Fruit fly (Drosophila melanogaster) whole organism, embryonic: ENCODE data around the gene SNRPG.

ENCODE experiments used
- CG11504 ChIP-seq: fragments of 200-800 bp; sonication (Bioruptor generic); optimal IDR thresholded peaks from 3 replicates; lab custom pipeline; 2019; ENCODE audit warnings: missing biosample characterization, mild to moderate bottlenecking, missing genetic modification characterization, moderate library complexity
- CG11696 ChIP-seq: fragments of 200-800 bp; sonication (Bioruptor generic); IDR thresholded peaks from 2 replicates; pipeline ENCODE4 v1.3.6; 2022; ENCODE audit warnings: missing biosample characterization, missing genetic modification characterization
- CG12391 ChIP-seq: fragments of 200-800 bp; sonication (Bioruptor generic); optimal IDR thresholded peaks from 3 replicates; lab custom pipeline; 2018; ENCODE audit warnings: missing biosample characterization, mild to moderate bottlenecking, missing genetic modification characterization, moderate library complexity
- CG12659 ChIP-seq: fragments of 200-800 bp; sonication (Bioruptor generic); optimal IDR thresholded peaks from 3 replicates; lab custom pipeline; 2017; ENCODE audit warnings: mild to moderate bottlenecking, missing biosample characterization, missing genetic modification reagents, missing genetic modification characterization
- CG14965 ChIP-seq: fragments of 200-800 bp; sonication (Bioruptor generic); optimal IDR thresholded peaks from 2 replicates; lab custom pipeline; 2016; ENCODE audit warnings: missing biosample characterization, missing genetic modification characterization, borderline replicate concordance
- CG18599 ChIP-seq: fragments of 200-800 bp; sonication (Bioruptor generic); optimal IDR thresholded peaks from 3 replicates; lab custom pipeline; 2017; ENCODE audit warnings: missing biosample characterization, missing genetic modification characterization, mild to moderate bottlenecking, moderate library complexity, missing genetic modification reagents
- CG2199 ChIP-seq: fragments of 200-800 bp; sonication (Bioruptor generic); IDR thresholded peaks from 3 replicates; pipeline ENCODE4 v1.3.6; 2022; ENCODE audit warnings: missing biosample characterization, missing genetic modification characterization
- CG2712 ChIP-seq: fragments of 200-800 bp; optimal IDR thresholded peaks from 3 replicates; lab custom pipeline; 2019; ENCODE audit warnings: missing biosample characterization, mild to moderate bottlenecking, missing genetic modification characterization, moderate library complexity
- CG3065 ChIP-seq: fragments of 200-800 bp; sonication (Bioruptor generic); optimal IDR thresholded peaks from 2 replicates; lab custom pipeline; 2016; ENCODE audit warnings: missing biosample characterization, missing genetic modification characterization
- CG31224 ChIP-seq: fragments of 200-800 bp; sonication (Bioruptor generic); IDR thresholded peaks from 2 replicates; pipeline ENCODE4 v1.3.6; 2022; ENCODE audit warnings: missing biosample characterization, missing genetic modification characterization
- CG34224 ChIP-seq: fragments of 200-800 bp; sonication (Bioruptor generic); IDR thresholded peaks from 3 replicates; pipeline ENCODE4 v1.3.6; 2022; ENCODE audit warnings: missing biosample characterization, missing genetic modification characterization; ENCODE audit not compliant: partially characterized antibody
- CG4328 ChIP-seq: fragments of 200-800 bp; sonication (Bioruptor generic); optimal IDR thresholded peaks from 3 replicates; lab custom pipeline; 2017; ENCODE audit warnings: missing biosample characterization, missing genetic modification reagents, missing genetic modification characterization
- CG7271 ChIP-seq: fragments of 200-800 bp; sonication (Bioruptor generic); optimal IDR thresholded peaks from 2 replicates; lab custom pipeline; 2018; ENCODE audit warnings: missing biosample characterization, mild to moderate bottlenecking, missing genetic modification characterization, moderate library complexity
- CG8290 ChIP-seq, 3 experiments: fragments of 200-800 bp; sonication (Bioruptor generic); optimal IDR thresholded peaks; 2 replicates each; lab custom pipeline; 2016 to 2019; ENCODE audit warnings: missing biosample characterization in 3 of 3, missing genetic modification characterization in 3 of 3, mild to moderate bottlenecking in 2 of 3, moderate library complexity in 1 of 3
- CG9215 ChIP-seq: fragments of 200-800 bp; sonication (Bioruptor generic); IDR thresholded peaks from 2 replicates; pipeline ENCODE4 v1.3.6; 2022; ENCODE audit warnings: missing biosample characterization, missing genetic modification characterization
- CG9437 ChIP-seq: fragments of 200-800 bp; sonication (Bioruptor generic); optimal IDR thresholded peaks from 2 replicates; lab custom pipeline; 2018; ENCODE audit warnings: missing biosample characterization, mild to moderate bottlenecking, missing genetic modification characterization
- CG9609 ChIP-seq: fragments of 200-800 bp; sonication (Bioruptor generic); optimal IDR thresholded peaks from 3 replicates; lab custom pipeline; 2016; ENCODE audit warnings: missing biosample characterization, missing genetic modification characterization
- CG9932 ChIP-seq: fragments of 200-800 bp; sonication (Bioruptor generic); IDR thresholded peaks from 2 replicates; pipeline ENCODE4 v1.3.6; 2022; ENCODE audit warnings: missing biosample characterization, missing genetic modification characterization
- Dref ChIP-seq: fragments of 200-800 bp; sonication (Bioruptor generic); IDR thresholded peaks from 2 replicates; pipeline ENCODE4 v1.3.6; 2022; ENCODE audit warnings: missing biosample characterization, missing genetic modification characterization
- Fer3 ChIP-seq: fragments of 200-800 bp; sonication (Bioruptor generic); optimal IDR thresholded peaks from 2 replicates; lab custom pipeline; 2018; ENCODE audit warnings: missing biosample characterization, mild to moderate bottlenecking, missing genetic modification characterization, moderate library complexity
- Hmr ChIP-seq: fragments of 200-800 bp; sonication (Bioruptor generic); optimal IDR thresholded peaks from 3 replicates; lab custom pipeline; 2017; ENCODE audit warnings: mild to moderate bottlenecking, missing biosample characterization, missing genetic modification reagents, missing genetic modification characterization
- Lhr ChIP-seq: fragments of 200-800 bp; sonication (Bioruptor generic); optimal IDR thresholded peaks from 3 replicates; lab custom pipeline; 2017; ENCODE audit warnings: mild to moderate bottlenecking, missing biosample characterization, missing genetic modification reagents, missing genetic modification characterization
- Mes4 ChIP-seq: fragments of 200-800 bp; sonication (Bioruptor generic); optimal IDR thresholded peaks from 2 replicates; lab custom pipeline; 2016; ENCODE audit warnings: missing biosample characterization, missing genetic modification characterization
- Nf-YA ChIP-seq: fragments of 200-800 bp; sonication (Bioruptor generic); IDR thresholded peaks from 2 replicates; pipeline ENCODE4 v1.3.6; 2022; ENCODE audit warnings: missing biosample characterization, missing genetic modification characterization
- NfI ChIP-seq: fragments of 200-800 bp; sonication (Bioruptor generic); optimal IDR thresholded peaks from 3 replicates; lab custom pipeline; 2018; ENCODE audit warnings: missing biosample characterization, mild to moderate bottlenecking, missing genetic modification characterization, moderate library complexity
- Opbp ChIP-seq: fragments of 200-800 bp; sonication (Bioruptor generic); IDR thresholded peaks from 3 replicates; pipeline ENCODE4 v1.3.6; 2022; ENCODE audit warnings: missing biosample characterization, missing genetic modification characterization; ENCODE audit not compliant: partially characterized antibody
- Pdp1 ChIP-seq, 2 experiments: fragments of 200-800 bp; sonication (Bioruptor generic); optimal IDR thresholded peaks; 3 replicates each; lab custom pipeline; 2016; ENCODE audit warnings: missing biosample characterization in 2 of 2, missing genetic modification characterization in 2 of 2, mild to moderate bottlenecking in 1 of 2, moderate library complexity in 1 of 2
- Sry-β ChIP-seq: fragments of 200-800 bp; sonication (Bioruptor generic); optimal IDR thresholded peaks from 2 replicates; lab custom pipeline; 2018; ENCODE audit warnings: missing biosample characterization, mild to moderate bottlenecking, missing genetic modification characterization, moderate library complexity
- Trl ChIP-seq, 3 experiments: fragments of >200 bp in 2 of 3; fragments of 200-800 bp in 1 of 3; sonication (Bioruptor generic) in 1 of 3; optimal IDR thresholded peaks; 2 replicates in 1 of 3; 3 replicates in 2 of 3; lab custom pipeline; 2016 to 2017; ENCODE audit warnings: missing biosample characterization in 1 of 3, missing genetic modification characterization in 1 of 3
- amos ChIP-seq: fragments of 200-800 bp; sonication (Bioruptor generic); IDR thresholded peaks from 2 replicates; pipeline ENCODE4 v1.3.6; 2022; ENCODE audit warnings: missing biosample characterization, missing genetic modification characterization; ENCODE audit not compliant: partially characterized antibody
- ash1 ChIP-seq: fragments of 200-800 bp; sonication (Bioruptor generic); optimal IDR thresholded peaks from 2 replicates; lab custom pipeline; 2018; ENCODE audit warnings: missing biosample characterization, mild to moderate bottlenecking, missing genetic modification characterization
- bigmax ChIP-seq: fragments of 200-800 bp; sonication (Bioruptor generic); optimal IDR thresholded peaks from 2 replicates; lab custom pipeline; 2018; ENCODE audit warnings: missing biosample characterization, mild to moderate bottlenecking, missing genetic modification characterization
- croc ChIP-seq: fragments of 200-800 bp; sonication (Bioruptor generic); conservative IDR thresholded peaks from 3 replicates; pipeline ENCODE4 v1.3.6; 2022; ENCODE audit warnings: missing biosample characterization, missing genetic modification characterization
- dmrt99B ChIP-seq: fragments of 200-800 bp; sonication (Bioruptor generic); optimal IDR thresholded peaks from 2 replicates; lab custom pipeline; 2018; ENCODE audit warnings: missing biosample characterization, mild to moderate bottlenecking, missing genetic modification characterization, moderate library complexity
- ems ChIP-seq: fragments of 200-800 bp; sonication (Bioruptor generic); optimal IDR thresholded peaks from 3 replicates; lab custom pipeline; 2016; ENCODE audit warnings: missing biosample characterization, missing genetic modification characterization
- grau ChIP-seq: fragments of 200-800 bp; optimal IDR thresholded peaks from 3 replicates; lab custom pipeline; 2019; ENCODE audit warnings: missing biosample characterization, mild to moderate bottlenecking, missing genetic modification characterization, moderate library complexity
- ken ChIP-seq: fragments of 200-800 bp; sonication (Bioruptor generic); IDR thresholded peaks from 3 replicates; pipeline ENCODE4 v1.3.6; 2022; ENCODE audit warnings: missing biosample characterization, missing genetic modification characterization
- knrl ChIP-seq: fragments of 200-800 bp; sonication (Bioruptor generic); IDR thresholded peaks from 3 replicates; pipeline ENCODE4 v1.3.6; 2022; ENCODE audit warnings: missing biosample characterization, missing genetic modification characterization; ENCODE audit not compliant: partially characterized antibody
- mam ChIP-seq: fragments of 200-800 bp; sonication (Bioruptor generic); optimal IDR thresholded peaks from 3 replicates; lab custom pipeline; 2016; ENCODE audit warnings: missing biosample characterization, missing genetic modification characterization
- nerfin-1 ChIP-seq: fragments of 200-800 bp; sonication (Bioruptor generic); optimal IDR thresholded peaks from 3 replicates; lab custom pipeline; 2019; ENCODE audit warnings: missing biosample characterization, mild to moderate bottlenecking, missing genetic modification characterization, moderate library complexity
- nerfin-2 ChIP-seq: fragments of 200-800 bp; sonication (Bioruptor generic); IDR thresholded peaks from 2 replicates; pipeline ENCODE4 v1.3.6; 2022; ENCODE audit warnings: missing biosample characterization, missing genetic modification characterization; ENCODE audit not compliant: partially characterized antibody
- org-1 ChIP-seq: fragments of 200-800 bp; sonication (Bioruptor generic); optimal IDR thresholded peaks from 2 replicates; lab custom pipeline; 2017; ENCODE audit warnings: missing biosample characterization, missing genetic modification characterization
- phol ChIP-seq: fragments of 200-800 bp; sonication (Bioruptor generic); optimal IDR thresholded peaks from 3 replicates; lab custom pipeline; 2018; ENCODE audit warnings: missing biosample characterization, mild to moderate bottlenecking, missing genetic modification characterization, moderate library complexity
- pita ChIP-seq: fragments of 200-800 bp; sonication (Bioruptor generic); optimal IDR thresholded peaks from 2 replicates; lab custom pipeline; 2017; ENCODE audit warnings: missing biosample characterization, mild to moderate bottlenecking, missing genetic modification characterization
- row ChIP-seq: fragments of 200-800 bp; sonication (Bioruptor generic); IDR thresholded peaks from 3 replicates; pipeline ENCODE4 v1.3.6; 2022; ENCODE audit warnings: missing biosample characterization, missing genetic modification characterization
- toy ChIP-seq: fragments of 200-800 bp; sonication (Bioruptor generic); IDR thresholded peaks from 2 replicates; pipeline ENCODE4 v1.3.6; 2022; ENCODE audit warnings: missing biosample characterization, missing genetic modification characterization
- trh ChIP-seq: fragments of 200-800 bp; sonication (Bioruptor generic); optimal IDR thresholded peaks from 2 replicates; lab custom pipeline; 2016; ENCODE audit warnings: missing biosample characterization, missing genetic modification characterization
- usp ChIP-seq: fragments of >200 bp; optimal IDR thresholded peaks from 2 replicates; lab custom pipeline; 2017; ENCODE audit warnings: missing biosample characterization, missing genetic modification characterization
- wor ChIP-seq: fragments of 200-800 bp; sonication (Bioruptor generic); IDR thresholded peaks from 2 replicates; pipeline ENCODE4 v1.3.6; 2022; ENCODE audit warnings: missing biosample characterization, missing genetic modification characterization

The SNRPG gene

dm6 chrX:16654931-16655409 lies 14.8 kb upstream of the SNRPG start, which contains the start of the genes Nemp and r (continued):
- peak; percentile 65; the same call in 1 of the 3 replicates for TF ChIP-seq Opbp (GFP tag; lab: Robert Waterston, UW)
- no peak for TF ChIP-seq CG9215 (GFP tag; lab: Robert Waterston, UW)
- peak; percentile 30 for TF ChIP-seq CG8290 (GFP tag; optimal IDR thresholded peaks at IDR 0.05; lab: Kevin White, UChicago)
- no peak for TF ChIP-seq CG8290 (tag; optimal IDR thresholded peaks at IDR 0.05; lab: Kevin White, UChicago)
- no peak for TF ChIP-seq CG4328 (GFP tag; lab: Kevin White, UChicago)
- TF ChIP-seq toy (GFP tag; lab: Robert Waterston, UW): no peak
- peak; percentile 41 for TF ChIP-seq Hmr (GFP tag; lab: Kevin White, UChicago)
- no peak for TF ChIP-seq CG2199 (GFP tag; lab: Robert Waterston, UW)
- TF ChIP-seq dmrt99B (tag; lab: Kevin White, UChicago): no peak
- TF ChIP-seq croc (GFP tag; lab: Robert Waterston, UW): no peak
- TF ChIP-seq CG3065 (GFP tag; lab: Kevin White, UChicago): no peak
- TF ChIP-seq CG9932: no peak
- no peak for TF ChIP-seq Sry-β
- no peak for TF ChIP-seq CG12391 (tag; lab: Kevin White, UChicago)
- TF ChIP-seq row (GFP tag; lab: Robert Waterston, UW): 0 out of 3 replicates have a peak, but pooled peaks have one; percentile 12
- no peak for TF ChIP-seq ems (GFP tag; lab: Kevin White, UChicago)
- TF ChIP-seq Lhr: peak; percentile 80
- TF ChIP-seq knrl: peak; percentile 78
- TF ChIP-seq CG31224 (GFP tag; lab: Robert Waterston, UW): no peak
- TF ChIP-seq Trl (optimal IDR thresholded peaks at IDR 0.05; lab: Kevin White, UChicago): no peak
- no peak for TF ChIP-seq Trl (GFP tag; optimal IDR thresholded peaks at IDR 0.05; lab: Kevin White, UChicago)
- no peak for TF ChIP-seq ash1 (GFP tag; lab: Kevin White, UChicago)
- TF ChIP-seq org-1 (GFP tag; lab: Kevin White, UChicago): no peak
- peak; percentile 71 for TF ChIP-seq amos
- no peak for TF ChIP-seq CG7271 (tag; lab: Kevin White, UChicago)
- no peak for TF ChIP-seq NfI (GFP tag; lab: Kevin White, UChicago)
- TF ChIP-seq CG2712: peak; percentile 33
- TF ChIP-seq nerfin-2: peak; percentile 36; the same call in 1 of the 2 replicates
- TF ChIP-seq grau (tag; lab: Kevin White, UChicago): no peak
- TF ChIP-seq CG18599 (GFP tag; lab: Kevin White, UChicago): no peak
- peak; percentile 68 for TF ChIP-seq Dref (GFP tag; lab: Robert Waterston, UW)
- TF ChIP-seq Fer3 (tag; lab: Kevin White, UChicago): no peak
- peak; percentile 100 for TF ChIP-seq CG9437
- no peak for TF ChIP-seq nerfin-1 (tag; lab: Kevin White, UChicago)
- TF ChIP-seq mam: no peak
- TF ChIP-seq Nf-YA (GFP tag; lab: Robert Waterston, UW): no peak
- TF ChIP-seq CG34224 (GFP tag; lab: Robert Waterston, UW): 0 out of 3 replicates have a peak, but pooled peaks have one; percentile 19
- peak in 1 of 2 experiments; percentile 4 for TF ChIP-seq Pdp1 (GFP tag; optimal IDR thresholded peaks at IDR 0.05; lab: Kevin White, UChicago)
- TF ChIP-seq CG14965 (GFP tag; lab: Kevin White, UChicago): no peak
- TF ChIP-seq CG11504 (tag; lab: Kevin White, UChicago): peak; percentile 24
- TF ChIP-seq wor: no peak
- no peak for TF ChIP-seq ken (GFP tag; lab: Robert Waterston, UW)
- TF ChIP-seq usp (GFP tag; lab: Kevin White, UChicago): no peak
- TF ChIP-seq CG12659 (GFP tag; lab: Kevin White, UChicago): peak; percentile 57
- TF ChIP-seq CG11696 (GFP tag; lab: Robert Waterston, UW): no peak
- no peak for TF ChIP-seq CG9609 (GFP tag; lab: Kevin White, UChicago)
- TF ChIP-seq Mes4 (GFP tag; lab: Kevin White, UChicago): no peak
- TF ChIP-seq phol (tag; lab: Kevin White, UChicago): peak; percentile 45
- no peak for TF ChIP-seq bigmax (GFP tag; lab: Kevin White, UChicago)
- TF ChIP-seq trh (GFP tag; lab: Kevin White, UChicago): no peak
- peak; percentile 84 for TF ChIP-seq pita (GFP tag; lab: Kevin White, UChicago)
